Worm (Caenorhabditis elegans) whole organism, young adult: ENCODE data around the gene tbc-14.
A peak's percentile ranks its signal among the peaks of the same experiment; 100 is the strongest.

Source experiments
- C06A6.2 ChIP-seq: fragments of 200-800 bp; sonication (Bioruptor generic); conservative IDR thresholded peaks from 2 replicates; pipeline ENCODE4 v1.3.6; 2022; ENCODE audit warnings: missing genetic modification characterization, missing compliant biosample characterization
- F10E7.11 ChIP-seq: sonication (generic microtip); optimal IDR thresholded peaks from 2 replicates; lab custom pipeline; 2017; ENCODE audit warnings: mild to moderate bottlenecking, missing genetic modification characterization, moderate library complexity, missing compliant biosample characterization
- F23B12.7 ChIP-seq: sonication (generic microtip); optimal IDR thresholded peaks from 2 replicates; lab custom pipeline; 2017; ENCODE audit warnings: missing genetic modification characterization, mild to moderate bottlenecking, missing compliant biosample characterization, antibody characterized with exemption, moderate library complexity; ENCODE audit not compliant: insufficient read depth
- F52B5.7 ChIP-seq: sonication (generic microtip); optimal IDR thresholded peaks from 2 replicates; lab custom pipeline; 2016; ENCODE audit warnings: mild to moderate bottlenecking, missing genetic modification characterization, missing compliant biosample characterization
- F55B11.4 ChIP-seq: sonication (generic microtip); optimal IDR thresholded peaks from 2 replicates; lab custom pipeline; 2016; ENCODE audit warnings: missing compliant biosample characterization, missing genetic modification characterization, borderline replicate concordance; ENCODE audit not compliant: insufficient read depth
- Y95B8A.8 ChIP-seq: fragments of 200-800 bp; sonication (Bioruptor generic); IDR thresholded peaks from 2 replicates; pipeline ENCODE4 v1.3.6; 2022; ENCODE audit warnings: missing genetic modification reagents, missing genetic modification characterization, missing compliant biosample characterization
- ZK185.1 ChIP-seq: sonication (generic microtip); optimal IDR thresholded peaks from 2 replicates; lab custom pipeline; 2016; ENCODE audit warnings: mild to moderate bottlenecking, missing genetic modification characterization, missing compliant biosample characterization; ENCODE audit not compliant: poor library complexity, severe bottlenecking
- atf-7 ChIP-seq: sonication (generic microtip); optimal IDR thresholded peaks from 2 replicates; lab custom pipeline; 2017; ENCODE audit warnings: mild to moderate bottlenecking, missing genetic modification characterization, missing compliant biosample characterization
- athp-1 ChIP-seq: sonication (generic microtip); optimal IDR thresholded peaks from 2 replicates; lab custom pipeline; 2017; ENCODE audit warnings: mild to moderate bottlenecking, missing genetic modification characterization, missing compliant biosample characterization
- attf-3 ChIP-seq: fragments of 200-800 bp; sonication (Bioruptor generic); conservative IDR thresholded peaks from 2 replicates; pipeline ENCODE4 v1.3.6; 2022; ENCODE audit warnings: missing genetic modification reagents, missing genetic modification characterization, missing compliant biosample characterization
- attf-5 ChIP-seq: fragments of 200-800 bp; sonication (Bioruptor generic); optimal IDR thresholded peaks from 2 replicates; lab custom pipeline; 2018; ENCODE audit warnings: mild to moderate bottlenecking, missing genetic modification characterization, missing compliant biosample characterization
- attf-6 ChIP-seq: fragments of 200-800 bp; sonication (Bioruptor generic); IDR thresholded peaks from 2 replicates; pipeline ENCODE4 v1.3.6; 2022; ENCODE audit warnings: missing genetic modification reagents, missing genetic modification characterization, missing compliant biosample characterization
- ccch-3 ChIP-seq: fragments of 200-800 bp; sonication (Bioruptor generic); optimal IDR thresholded peaks from 2 replicates; lab custom pipeline; 2018; ENCODE audit warnings: mild to moderate bottlenecking, missing genetic modification characterization, missing compliant biosample characterization
- cebp-2 ChIP-seq: fragments of 200-800 bp; sonication (Bioruptor generic); IDR thresholded peaks from 2 replicates; pipeline ENCODE4 v1.3.6; 2022; ENCODE audit warnings: missing genetic modification characterization, missing compliant biosample characterization
- chd-7 ChIP-seq: sonication (generic microtip); optimal IDR thresholded peaks from 2 replicates; lab custom pipeline; 2016; ENCODE audit warnings: mild to moderate bottlenecking, missing genetic modification characterization, moderate library complexity, missing compliant biosample characterization
- die-1 ChIP-seq: sonication (generic microtip); optimal IDR thresholded peaks from 2 replicates; lab custom pipeline; 2016; ENCODE audit warnings: missing genotype, mild to moderate bottlenecking, missing genetic modification characterization, missing compliant biosample characterization
- dpff-1 ChIP-seq: sonication (generic microtip); optimal IDR thresholded peaks from 2 replicates; lab custom pipeline; 2017; ENCODE audit warnings: mild to moderate bottlenecking, missing genetic modification characterization, missing compliant biosample characterization
- dpl-1 ChIP-seq: fragments of 150-350 bp; optimal IDR thresholded peaks from 2 replicates; lab custom pipeline; 2014; ENCODE audit warnings: missing biosample characterization, missing genetic modification reagents, missing genetic modification characterization
- efl-1 ChIP-seq: fragments of 150-350 bp; optimal IDR thresholded peaks from 2 replicates; lab custom pipeline; 2014; ENCODE audit warnings: missing biosample characterization, missing genetic modification reagents, missing genetic modification characterization
- egl-18 ChIP-seq: fragments of 200-800 bp; sonication (Bioruptor generic); IDR thresholded peaks from 2 replicates; pipeline ENCODE4 v1.3.6; 2022; ENCODE audit warnings: missing genetic modification reagents, missing genetic modification characterization, missing compliant biosample characterization
- fkh-3 ChIP-seq: sonication (generic microtip); optimal IDR thresholded peaks from 2 replicates; lab custom pipeline; 2016; ENCODE audit warnings: mild to moderate bottlenecking, missing genetic modification characterization, missing compliant biosample characterization
- hmg-20 ChIP-seq: fragments of 200-800 bp; sonication (Bioruptor generic); IDR thresholded peaks from 2 replicates; pipeline ENCODE4 v1.3.6; 2022; ENCODE audit warnings: missing genetic modification reagents, missing genetic modification characterization, missing compliant biosample characterization
- lin-54 ChIP-seq: fragments of 200-800 bp; sonication (Bioruptor generic); optimal IDR thresholded peaks from 2 replicates; lab custom pipeline; 2018; ENCODE audit warnings: mild to moderate bottlenecking, missing genetic modification characterization, missing compliant biosample characterization
- lsl-1 ChIP-seq: fragments of 200-800 bp; sonication (Bioruptor generic); optimal IDR thresholded peaks from 2 replicates; lab custom pipeline; 2018; ENCODE audit warnings: mild to moderate bottlenecking, missing genetic modification characterization, moderate library complexity, missing compliant biosample characterization
- lsy-27 ChIP-seq: sonication (generic microtip); optimal IDR thresholded peaks from 2 replicates; lab custom pipeline; 2017; ENCODE audit warnings: missing genetic modification characterization, mild to moderate bottlenecking, missing compliant biosample characterization, antibody characterized with exemption, missing genotype, borderline replicate concordance; ENCODE audit not compliant: insufficient read depth
- madf-10 ChIP-seq: sonication (generic microtip); optimal IDR thresholded peaks from 2 replicates; lab custom pipeline; 2016; ENCODE audit warnings: mild to moderate bottlenecking, missing genetic modification characterization, missing compliant biosample characterization
- mel-28 ChIP-seq: sonication (generic microtip); optimal IDR thresholded peaks from 2 replicates; lab custom pipeline; 2016; ENCODE audit warnings: borderline replicate concordance, mild to moderate bottlenecking, missing genetic modification characterization, missing compliant biosample characterization
- mes-4 ChIP-seq: sonication (generic microtip); optimal IDR thresholded peaks from 2 replicates; lab custom pipeline; 2016; ENCODE audit warnings: missing genotype, missing genetic modification characterization, missing compliant biosample characterization
- nhr-27 ChIP-seq: fragments of 200-800 bp; sonication (Bioruptor generic); optimal IDR thresholded peaks from 2 replicates; lab custom pipeline; 2018; ENCODE audit warnings: mild to moderate bottlenecking, missing genetic modification characterization, moderate library complexity, missing compliant biosample characterization
- pbrm-1 ChIP-seq: fragments of 200-800 bp; sonication (Bioruptor generic); IDR thresholded peaks from 2 replicates; pipeline ENCODE4 v1.3.6; 2022; ENCODE audit warnings: missing genetic modification reagents, missing genetic modification characterization, missing compliant biosample characterization
- rec-8 ChIP-seq, 2 experiments: sonication (generic microtip); optimal IDR thresholded peaks; 2 replicates each; lab custom pipeline; 2016; ENCODE audit warnings: mild to moderate bottlenecking in 2 of 2, missing genetic modification characterization in 2 of 2, missing genetic modification reagents in 2 of 2, missing genotype in 2 of 2, missing biosample characterization in 1 of 2, missing compliant biosample characterization in 1 of 2, moderate library complexity in 1 of 2
- sea-2 ChIP-seq: fragments of 200-800 bp; sonication (Bioruptor generic); IDR thresholded peaks from 2 replicates; pipeline ENCODE4 v1.3.6; 2022; ENCODE audit warnings: missing genetic modification characterization, missing compliant biosample characterization
- snpc-1.1 ChIP-seq: sonication (generic microtip); optimal IDR thresholded peaks from 2 replicates; lab custom pipeline; 2017; ENCODE audit warnings: missing genetic modification characterization, mild to moderate bottlenecking, missing compliant biosample characterization, antibody characterized with exemption, moderate library complexity, missing genotype, missing genetic modification reagents; ENCODE audit not compliant: insufficient read depth
- snpc-1.3 ChIP-seq: sonication (generic microtip); optimal IDR thresholded peaks from 2 replicates; lab custom pipeline; 2017; ENCODE audit warnings: missing genetic modification characterization, mild to moderate bottlenecking, missing compliant biosample characterization, antibody characterized with exemption, moderate library complexity, missing genotype, missing genetic modification reagents; ENCODE audit not compliant: insufficient read depth
- snpc-3.4 ChIP-seq: sonication (generic microtip); optimal IDR thresholded peaks from 2 replicates; lab custom pipeline; 2017; ENCODE audit warnings: missing genetic modification characterization, mild to moderate bottlenecking, missing compliant biosample characterization, antibody characterized with exemption, moderate library complexity, missing genotype, missing genetic modification reagents
- snpc-4 ChIP-seq, 5 experiments: fragments of 150-350 bp in 1 of 5; sonication (generic microtip) in 4 of 5; optimal IDR thresholded peaks; 2 replicates each; lab custom pipeline; 2014 to 2018; ENCODE audit warnings: missing genetic modification characterization in 5 of 5, missing biosample characterization in 3 of 5, antibody characterized with exemption in 2 of 5, mild to moderate bottlenecking in 2 of 5, missing compliant biosample characterization in 2 of 5, missing genotype in 2 of 5, moderate library complexity in 2 of 5, missing genetic modification reagents in 1 of 5
- sptf-2 ChIP-seq: fragments of 200-800 bp; sonication (Bioruptor generic); optimal IDR thresholded peaks from 2 replicates; lab custom pipeline; 2018; ENCODE audit warnings: mild to moderate bottlenecking, missing genetic modification characterization, missing compliant biosample characterization
- tlf-1 ChIP-seq: fragments of 200-800 bp; sonication (Bioruptor generic); optimal IDR thresholded peaks from 2 replicates; lab custom pipeline; 2018; ENCODE audit warnings: mild to moderate bottlenecking, missing genetic modification characterization, missing compliant biosample characterization
- unc-130 ChIP-seq: sonication (generic microtip); optimal IDR thresholded peaks from 2 replicates; lab custom pipeline; 2016; ENCODE audit warnings: missing genetic modification reagents, missing genetic modification characterization, missing compliant biosample characterization
- unc-62 ChIP-seq: fragments of 150-350 bp; optimal IDR thresholded peaks from 2 replicates; lab custom pipeline; 2014; ENCODE audit warnings: missing biosample characterization, missing genetic modification reagents, missing genetic modification characterization
- zfh-2 ChIP-seq: fragments of 200-800 bp; sonication (Bioruptor generic); conservative IDR thresholded peaks from 2 replicates; pipeline ENCODE4 v1.3.6; 2022; ENCODE audit warnings: missing genetic modification reagents, missing genetic modification characterization, missing compliant biosample characterization
- ztf-22 ChIP-seq: fragments of 200-800 bp; sonication (Bioruptor generic); optimal IDR thresholded peaks from 2 replicates; lab custom pipeline; 2018; ENCODE audit warnings: mild to moderate bottlenecking, missing genetic modification characterization, moderate library complexity, missing compliant biosample characterization
- ztf-25 ChIP-seq: fragments of 200-800 bp; sonication (Bioruptor generic); IDR thresholded peaks from 2 replicates; pipeline ENCODE4 v1.3.6; 2022; ENCODE audit warnings: missing genetic modification reagents, missing genetic modification characterization, missing compliant biosample characterization
- ztf-3 ChIP-seq: fragments of 200-800 bp; sonication (Bioruptor generic); optimal IDR thresholded peaks from 2 replicates; lab custom pipeline; 2018; ENCODE audit warnings: mild to moderate bottlenecking, missing genetic modification characterization, missing compliant biosample characterization

The tbc-14 gene

DNA sequence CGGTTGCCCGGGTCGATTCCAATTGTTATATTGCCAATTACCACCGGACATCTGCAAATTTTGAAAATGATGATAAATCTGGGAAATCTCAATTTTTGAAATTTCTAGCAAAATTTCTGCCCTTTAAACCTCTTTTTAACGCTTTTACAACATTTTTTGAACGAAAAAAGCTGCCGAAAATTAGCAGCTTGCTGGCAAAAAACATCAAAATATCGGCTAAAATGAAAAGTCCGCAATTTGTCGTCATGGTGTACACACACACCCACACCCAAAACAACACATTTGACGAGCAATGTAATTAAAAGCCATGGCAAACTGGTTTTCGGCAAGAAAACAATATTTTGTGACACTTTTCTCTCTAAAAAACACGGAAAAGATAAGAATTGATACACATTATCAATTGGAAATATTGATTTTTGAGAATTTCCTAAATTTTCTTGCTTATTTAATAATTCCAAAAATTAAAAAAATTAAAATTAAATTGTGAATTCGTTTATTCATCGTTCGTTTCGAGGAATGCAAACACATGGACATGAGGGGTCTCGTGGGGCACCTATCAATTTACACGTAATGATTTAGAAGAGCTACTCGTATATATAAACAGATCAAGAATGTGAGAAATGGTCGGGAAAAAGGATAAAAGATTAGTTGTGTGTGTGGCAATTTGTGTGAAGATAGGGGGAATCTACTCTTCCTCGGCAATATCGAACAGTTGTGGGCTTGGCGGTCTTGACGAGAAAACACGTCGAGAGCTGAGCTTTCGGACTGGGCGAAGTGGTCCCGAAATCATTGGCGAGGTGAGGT, 13.4 kb upstream of the tbc-14 start, which contains the start of gene pqn-27 (continued):
- TF ChIP-seq pbrm-1 (GFP tag; lab: Robert Waterston, UW): peak; percentile 52; the same call in 1 of the 2 replicates
- TF ChIP-seq lsl-1 (GFP tag; lab: Kevin White, UChicago): peak; percentile 11
- peak; percentile 81 for TF ChIP-seq atf-7 (tag; lab: Kevin White, UChicago)
- no peak for TF ChIP-seq lsy-27 (tag; lab: Kevin White, UChicago)
- TF ChIP-seq madf-10: no peak
- TF ChIP-seq snpc-1.3: no peak
- TF ChIP-seq unc-130: no peak
- TF ChIP-seq ccch-3: no peak
- TF ChIP-seq F10E7.11 (tag; lab: Kevin White, UChicago): peak; percentile 16
- peak; percentile 65 for TF ChIP-seq ztf-22 (GFP tag; lab: Kevin White, UChicago)
- TF ChIP-seq cebp-2 (GFP tag; lab: Robert Waterston, UW): no peak
- TF ChIP-seq hmg-20 (GFP tag; lab: Robert Waterston, UW): 0 out of 2 replicates have a peak, but pooled peaks have one; percentile 27
- no peak for TF ChIP-seq die-1 (tag; lab: Kevin White, UChicago)
- TF ChIP-seq F55B11.4 (tag; lab: Kevin White, UChicago): no peak
- no peak for TF ChIP-seq sea-2 (GFP tag; lab: Robert Waterston, UW)
- no peak for TF ChIP-seq attf-6
- TF ChIP-seq lin-54: peak; percentile 16
- no peak for TF ChIP-seq snpc-1.1
- TF ChIP-seq snpc-4 (GFP tag; optimal IDR thresholded peaks at IDR 0.05; lab: Kevin White, UChicago): no peak
- TF ChIP-seq snpc-4 (tag; optimal IDR thresholded peaks at IDR 0.05; lab: Kevin White, UChicago): peak in 1 of 4 experiments; percentile 46
- TF ChIP-seq mes-4 (tag; lab: Kevin White, UChicago): no peak
- TF ChIP-seq chd-7 (tag; lab: Kevin White, UChicago): peak; percentile 62
- TF ChIP-seq F52B5.7 (tag; lab: Kevin White, UChicago): no peak
- TF ChIP-seq nhr-27 (tag; lab: Kevin White, UChicago): no peak
- no peak for TF ChIP-seq dpl-1 (GFP tag; lab: Kevin White, UChicago)
- peak; percentile 55; the same call in 1 of the 2 replicates for TF ChIP-seq C06A6.2 (GFP tag; lab: Robert Waterston, UW)
- TF ChIP-seq athp-1 (tag; lab: Kevin White, UChicago): peak; percentile 39
- no peak for TF ChIP-seq egl-18 (GFP tag; lab: Robert Waterston, UW)
- 0 out of 2 replicates have a peak, but pooled peaks have one; percentile 18 for TF ChIP-seq zfh-2 (GFP tag; lab: Robert Waterston, UW)
- no peak for TF ChIP-seq ztf-25 (GFP tag; lab: Robert Waterston, UW)
- TF ChIP-seq ztf-3 (GFP tag; lab: Kevin White, UChicago): peak; percentile 39
- no peak for TF ChIP-seq attf-3 (GFP tag; lab: Robert Waterston, UW)

DNA sequence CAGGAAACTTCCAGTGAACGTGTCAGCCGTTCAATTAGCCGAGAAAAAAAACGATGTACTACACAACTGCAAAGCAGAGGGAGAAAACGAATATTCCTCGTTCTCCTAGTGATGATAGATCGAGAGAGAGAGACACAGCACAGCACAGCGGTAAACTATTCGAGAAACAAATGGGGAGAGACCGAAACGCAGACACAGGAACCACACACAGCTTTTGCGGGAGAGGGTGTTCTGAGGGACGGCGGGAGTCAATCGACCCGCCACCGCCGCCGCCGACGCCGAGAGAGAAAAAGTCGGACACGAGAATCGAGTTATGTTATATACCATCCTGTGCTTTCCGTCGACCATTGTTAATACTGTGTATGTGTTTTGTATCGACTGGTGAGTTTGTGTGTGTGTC, 9.2 kb upstream of the tbc-14 start:
- TF ChIP-seq lsl-1 (GFP tag; lab: Kevin White, UChicago): no peak
- no peak for TF ChIP-seq Y95B8A.8 (GFP tag; lab: Robert Waterston, UW)
- no peak for TF ChIP-seq athp-1 (tag; lab: Kevin White, UChicago)
- TF ChIP-seq fkh-3 (tag; lab: Kevin White, UChicago): no peak
- peak; percentile 36 for TF ChIP-seq attf-5 (GFP tag; lab: Kevin White, UChicago)
- TF ChIP-seq mel-28 (tag; lab: Kevin White, UChicago): no peak
- no peak for TF ChIP-seq F23B12.7 (tag; lab: Kevin White, UChicago)
- TF ChIP-seq snpc-3.4 (tag; lab: Kevin White, UChicago): no peak
- no peak for TF ChIP-seq F55B11.4 (tag; lab: Kevin White, UChicago)
- TF ChIP-seq attf-3 (GFP tag; lab: Robert Waterston, UW): no peak
- no peak for TF ChIP-seq efl-1 (GFP tag; lab: Kevin White, UChicago)
- no peak for TF ChIP-seq dpff-1 (tag; lab: Kevin White, UChicago)
- no peak for TF ChIP-seq sptf-2 (GFP tag; lab: Kevin White, UChicago)
- no peak for TF ChIP-seq hmg-20 (GFP tag; lab: Robert Waterston, UW)
- no peak for TF ChIP-seq chd-7 (tag; lab: Kevin White, UChicago)
- TF ChIP-seq tlf-1 (GFP tag; lab: Kevin White, UChicago): no peak
- TF ChIP-seq unc-62 (GFP tag; lab: Kevin White, UChicago): no peak
- no peak for TF ChIP-seq ZK185.1 (tag; lab: Kevin White, UChicago)
- no peak for TF ChIP-seq rec-8 (tag; optimal IDR thresholded peaks at IDR 0.05; lab: Kevin White, UChicago)
